Fruit fly (Drosophila melanogaster) Kc167 (cell line): Measurements from ENCODE around the gene holn1.

Experiments used
- Myc ChIP-seq: fragments of >200 bp; optimal IDR thresholded peaks from 2 replicates; lab custom pipeline; 2017; ENCODE audit warnings: missing external identifiers
- Sin3A ChIP-seq: fragments of >200 bp; optimal IDR thresholded peaks from 2 replicates; lab custom pipeline; 2018; ENCODE audit warnings: missing external identifiers
- h ChIP-seq: fragments of >200 bp; optimal IDR thresholded peaks from 3 replicates; lab custom pipeline; 2018; ENCODE audit warnings: missing external identifiers
- insv ChIP-seq: fragments of >200 bp; optimal IDR thresholded peaks from 3 replicates; lab custom pipeline; 2018; ENCODE audit warnings: missing external identifiers
- psq ChIP-seq: fragments of >200 bp; optimal IDR thresholded peaks from 2 replicates; lab custom pipeline; 2017; ENCODE audit warnings: missing external identifiers
- ttk ChIP-seq: sonication (Bioruptor generic); optimal IDR thresholded peaks from 2 replicates; lab custom pipeline; 2017; ENCODE audit warnings: missing external identifiers

The holn1 gene

dm6 chr2L:10439174-10439573, 3.4 kb downstream of the holn1 start, which contains the start of gene Nse4:
TSS of gene Nse4 (plus strand) at chr2L:10439440.
- TF ChIP-seq Sin3A (lab: Kevin White, UChicago) (no peak), Myc (lab: Kevin White, UChicago) (no peak), insv (lab: Kevin White, UChicago) (no peak), h (lab: Kevin White, UChicago) (no peak), ttk (no peak), psq (lab: Kevin White, UChicago) (no peak)

dm6 chr2L:10442048-10442790, 6.4 kb downstream of the holn1 start, which contains the start of gene loh:
TSS of gene loh (plus strand) at chr2L:10442534.
- TF ChIP-seq ttk, result no peak
- TF ChIP-seq insv (lab: Kevin White, UChicago), result no peak
- TF ChIP-seq h (lab: Kevin White, UChicago), result no peak
- TF ChIP-seq Sin3A (lab: Kevin White, UChicago), result no peak
- no peak for TF ChIP-seq Myc (lab: Kevin White, UChicago)
- no peak for TF ChIP-seq psq (lab: Kevin White, UChicago)

dm6 chr2L:10452296-10452695, 16.5 kb downstream of the holn1 start, which contains the start of gene ppk10:
TSS of gene ppk10 (minus strand) at chr2L:10452396.
- no peak for TF ChIP-seq ttk
- TF ChIP-seq h (lab: Kevin White, UChicago), result no peak
- no peak for TF ChIP-seq insv (lab: Kevin White, UChicago)
- no peak for TF ChIP-seq Sin3A (lab: Kevin White, UChicago)
- no peak for TF ChIP-seq Myc (lab: Kevin White, UChicago)
- no peak for TF ChIP-seq psq (lab: Kevin White, UChicago)

DNA sequence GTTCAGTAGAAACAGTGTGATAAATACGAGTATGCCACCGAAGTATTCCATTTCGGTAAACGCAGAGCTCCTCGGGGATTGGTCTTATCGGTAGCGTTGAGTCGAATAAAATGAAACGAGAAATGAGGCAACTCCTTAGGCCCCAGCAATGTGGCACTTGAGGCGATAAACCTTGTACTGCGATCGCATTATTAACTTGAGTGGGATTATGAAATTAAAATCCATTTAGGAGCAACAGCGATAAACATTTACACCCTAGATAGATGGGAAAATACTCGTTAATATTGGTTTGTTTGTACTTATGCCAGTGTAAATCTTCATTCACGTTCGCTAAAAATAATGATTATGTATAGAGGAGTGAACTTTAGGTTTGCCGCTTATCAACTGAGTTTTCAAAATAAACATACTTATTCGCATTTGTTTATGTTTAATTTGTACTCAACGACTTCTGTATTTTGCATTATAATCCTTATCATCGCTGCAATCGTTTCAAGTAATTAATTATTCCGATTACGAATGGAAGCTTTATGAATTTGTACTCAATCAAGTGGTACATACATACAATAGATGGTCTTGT, 20.2 kb downstream of the holn1 start:
- TF ChIP-seq ttk, result no peak
- TF ChIP-seq psq (lab: Kevin White, UChicago), result no peak
- no peak for TF ChIP-seq h (lab: Kevin White, UChicago)
- TF ChIP-seq Sin3A (lab: Kevin White, UChicago), result no peak
- TF ChIP-seq insv (lab: Kevin White, UChicago), result no peak
- TF ChIP-seq Myc (lab: Kevin White, UChicago), result no peak

dm6 chr2L:10457191-10457899, 21.6 kb downstream of the holn1 start, which contains the start of the genes LManI and LManII:
TSS of gene LManI (minus strand) at chr2L:10457241.
TSS of gene LManII (plus strand) at chr2L:10457658.
- TF ChIP-seq ttk (no peak), insv (lab: Kevin White, UChicago) (no peak)

- TF ChIP-seq h (lab: Kevin White, UChicago), result no peak
- TF ChIP-seq psq (lab: Kevin White, UChicago), result no peak
- no peak for TF ChIP-seq insv (lab: Kevin White, UChicago)
- TF ChIP-seq ttk, result no peak
- TF ChIP-seq Myc (lab: Kevin White, UChicago), result no peak
- TF ChIP-seq Sin3A (lab: Kevin White, UChicago), result no peak
These were observed 23.2 kb downstream of the holn1 start for dm6 chr2L:10458979-10459378.

- TF ChIP-seq Myc (lab: Kevin White, UChicago) (no peak), h (lab: Kevin White, UChicago) (no peak), Sin3A (lab: Kevin White, UChicago) (no peak), ttk (no peak), insv (lab: Kevin White, UChicago) (no peak), psq (lab: Kevin White, UChicago) (no peak)
These were observed 31.1 kb downstream of the holn1 start for dm6 chr2L:10466865-10467270.

dm6 chr2L:10468388-10468787, 32.6 kb downstream of the holn1 start:
- TF ChIP-seq ttk, result no peak

- TF ChIP-seq psq (lab: Kevin White, UChicago), result no peak
- no peak for TF ChIP-seq Myc (lab: Kevin White, UChicago)
- no peak for TF ChIP-seq insv (lab: Kevin White, UChicago)
- no peak for TF ChIP-seq h (lab: Kevin White, UChicago)
- TF ChIP-seq Sin3A (lab: Kevin White, UChicago), result no peak
- TF ChIP-seq ttk, result no peak
These were observed 33.2 kb downstream of the holn1 start for dm6 chr2L:10468978-10469377.

DNA sequence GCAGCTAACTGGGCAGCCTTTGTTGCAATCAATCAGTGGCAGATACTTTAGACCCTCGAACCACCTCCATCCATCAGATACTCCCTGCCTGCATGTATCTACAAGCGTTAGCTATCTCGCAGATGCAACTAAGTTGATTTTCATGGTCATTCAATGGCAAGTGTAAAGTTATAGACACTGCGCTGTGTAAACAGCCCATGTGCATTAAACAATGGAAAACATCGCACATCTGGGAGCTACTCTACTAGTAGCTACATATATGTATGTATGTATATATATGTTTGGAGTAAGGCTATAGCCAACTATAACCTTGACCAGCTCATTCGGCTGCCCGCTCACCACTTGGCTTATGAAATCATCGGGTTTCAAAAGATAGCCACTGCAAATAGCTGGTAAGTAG, 34.4 kb downstream of the holn1 start:
- TF ChIP-seq psq (lab: Kevin White, UChicago) (no peak), h (lab: Kevin White, UChicago) (no peak), insv (lab: Kevin White, UChicago) (no peak), Myc (lab: Kevin White, UChicago) (no peak), Sin3A (lab: Kevin White, UChicago) (no peak), ttk (no peak)

dm6 chr2L:10472257-10472656, 36.5 kb downstream of the holn1 start:
- TF ChIP-seq h (lab: Kevin White, UChicago), result no peak
- no peak for TF ChIP-seq Sin3A (lab: Kevin White, UChicago)
- TF ChIP-seq insv (lab: Kevin White, UChicago), result no peak
- no peak for TF ChIP-seq Myc (lab: Kevin White, UChicago)
- no peak for TF ChIP-seq ttk
- no peak for TF ChIP-seq psq (lab: Kevin White, UChicago)
